Worm (Caenorhabditis elegans) whole organism, young adult: Measurements from ENCODE around the gene sec-24.1.

Experiments used
- B0035.1 ChIP-seq: sonication (generic microtip); optimal IDR thresholded peaks from 2 replicates; lab custom pipeline; 2016; ENCODE audit warnings: missing genetic modification characterization, mild to moderate bottlenecking, missing compliant biosample characterization, missing genotype, missing genetic modification reagents
- C06A6.2 ChIP-seq: fragments of 200-800 bp; sonication (Bioruptor generic); conservative IDR thresholded peaks from 2 replicates; pipeline ENCODE4 v1.3.6; 2022; ENCODE audit warnings: missing genetic modification characterization, missing compliant biosample characterization
- D2030.7 ChIP-seq: fragments of 200-800 bp; sonication (Bioruptor generic); IDR thresholded peaks from 2 replicates; pipeline ENCODE4 v1.3.6; 2022; ENCODE audit warnings: missing genetic modification reagents, missing genetic modification characterization, missing compliant biosample characterization
- F10E7.11 ChIP-seq: sonication (generic microtip); optimal IDR thresholded peaks from 2 replicates; lab custom pipeline; 2017; ENCODE audit warnings: mild to moderate bottlenecking, missing genetic modification characterization, moderate library complexity, missing compliant biosample characterization
- F23B12.7 ChIP-seq: sonication (generic microtip); optimal IDR thresholded peaks from 2 replicates; lab custom pipeline; 2017; ENCODE audit warnings: missing genetic modification characterization, mild to moderate bottlenecking, missing compliant biosample characterization, antibody characterized with exemption, moderate library complexity; ENCODE audit not compliant: insufficient read depth
- F33H1.4 ChIP-seq: fragments of 200-800 bp; sonication (Bioruptor generic); IDR thresholded peaks from 2 replicates; pipeline ENCODE4 v1.3.6; 2022; ENCODE audit warnings: missing genetic modification reagents, missing genetic modification characterization, missing compliant biosample characterization
- F37B4.10 ChIP-seq: fragments of 200-800 bp; sonication (Bioruptor generic); IDR thresholded peaks from 2 replicates; pipeline ENCODE4 v1.3.6; 2022; ENCODE audit warnings: missing genetic modification characterization, missing compliant biosample characterization
- F49E8.2 ChIP-seq: sonication (generic microtip); optimal IDR thresholded peaks from 3 replicates; lab custom pipeline; 2017; ENCODE audit warnings: missing genetic modification characterization, mild to moderate bottlenecking, missing compliant biosample characterization, antibody characterized with exemption, moderate library complexity; ENCODE audit not compliant: insufficient read depth
- Y53F4B.3 ChIP-seq: fragments of 200-800 bp; sonication (Bioruptor generic); IDR thresholded peaks from 2 replicates; pipeline ENCODE4 v1.3.6; 2022; ENCODE audit warnings: missing genetic modification reagents, missing genetic modification characterization, missing compliant biosample characterization
- Y56A3A.18 ChIP-seq: fragments of 200-800 bp; sonication (Bioruptor generic); IDR thresholded peaks from 2 replicates; pipeline ENCODE4 v1.3.6; 2022; ENCODE audit warnings: missing genetic modification reagents, missing genetic modification characterization, missing compliant biosample characterization
- ZK185.1 ChIP-seq: sonication (generic microtip); optimal IDR thresholded peaks from 2 replicates; lab custom pipeline; 2016; ENCODE audit warnings: mild to moderate bottlenecking, missing genetic modification characterization, missing compliant biosample characterization; ENCODE audit not compliant: poor library complexity, severe bottlenecking
- ama-1 ChIP-seq, 3 experiments: fragments of 150-350 bp in 1 of 3; sonication (generic microtip) in 2 of 3; optimal IDR thresholded peaks; 2 replicates each; lab custom pipeline; 2014 to 2018; ENCODE audit warnings: missing biosample characterization in 2 of 3, missing genetic modification characterization in 2 of 3, missing genetic modification reagents in 2 of 3
- aptf-2 ChIP-seq: fragments of 200-800 bp; sonication (Bioruptor generic); conservative IDR thresholded peaks from 2 replicates; pipeline ENCODE4 v1.3.6; 2022; ENCODE audit warnings: missing genetic modification reagents, missing genetic modification characterization, missing compliant biosample characterization
- atf-7 ChIP-seq: sonication (generic microtip); optimal IDR thresholded peaks from 2 replicates; lab custom pipeline; 2017; ENCODE audit warnings: mild to moderate bottlenecking, missing genetic modification characterization, missing compliant biosample characterization
- athp-1 ChIP-seq: sonication (generic microtip); optimal IDR thresholded peaks from 2 replicates; lab custom pipeline; 2017; ENCODE audit warnings: mild to moderate bottlenecking, missing genetic modification characterization, missing compliant biosample characterization
- attf-5 ChIP-seq: fragments of 200-800 bp; sonication (Bioruptor generic); optimal IDR thresholded peaks from 2 replicates; lab custom pipeline; 2018; ENCODE audit warnings: mild to moderate bottlenecking, missing genetic modification characterization, missing compliant biosample characterization
- attf-6 ChIP-seq: fragments of 200-800 bp; sonication (Bioruptor generic); IDR thresholded peaks from 2 replicates; pipeline ENCODE4 v1.3.6; 2022; ENCODE audit warnings: missing genetic modification reagents, missing genetic modification characterization, missing compliant biosample characterization
- bed-1 ChIP-seq: fragments of 200-800 bp; sonication (Bioruptor generic); IDR thresholded peaks from 2 replicates; pipeline ENCODE4 v1.3.6; 2022; ENCODE audit warnings: missing genetic modification reagents, missing genetic modification characterization, missing compliant biosample characterization
- cebp-1 ChIP-seq, 2 experiments: fragments of 200-800 bp in 1 of 2; sonication (Bioruptor generic) in 1 of 2; sonication (generic microtip) in 1 of 2; IDR thresholded peaks in 1 of 2; optimal IDR thresholded peaks in 1 of 2; 2 replicates each; pipeline versions ENCODE4 v1.3.6 to Lab custom; 2017 to 2022; ENCODE audit warnings: missing compliant biosample characterization in 2 of 2, missing genetic modification characterization in 2 of 2, mild to moderate bottlenecking in 1 of 2, missing genetic modification reagents in 1 of 2, moderate library complexity in 1 of 2
- ceh-100 ChIP-seq: fragments of 200-800 bp; sonication (Bioruptor generic); IDR thresholded peaks from 2 replicates; pipeline ENCODE4 v1.3.6; 2022; ENCODE audit warnings: missing genetic modification reagents, missing genetic modification characterization, missing compliant biosample characterization
- ceh-40 ChIP-seq: fragments of 200-800 bp; sonication (Bioruptor generic); IDR thresholded peaks from 2 replicates; pipeline ENCODE4 v1.3.6; 2022; ENCODE audit warnings: missing genetic modification characterization, missing compliant biosample characterization
- ceh-79 ChIP-seq: sonication (generic microtip); optimal IDR thresholded peaks from 2 replicates; lab custom pipeline; 2017; ENCODE audit warnings: mild to moderate bottlenecking, missing genetic modification characterization, missing compliant biosample characterization
- dox-1 ChIP-seq: fragments of 200-800 bp; sonication (Bioruptor generic); IDR thresholded peaks from 2 replicates; pipeline ENCODE4 v1.3.6; 2022; ENCODE audit warnings: missing genetic modification reagents, missing genetic modification characterization, missing compliant biosample characterization
- dpl-1 ChIP-seq: fragments of 150-350 bp; optimal IDR thresholded peaks from 2 replicates; lab custom pipeline; 2014; ENCODE audit warnings: missing biosample characterization, missing genetic modification reagents, missing genetic modification characterization
- egl-18 ChIP-seq: fragments of 200-800 bp; sonication (Bioruptor generic); IDR thresholded peaks from 2 replicates; pipeline ENCODE4 v1.3.6; 2022; ENCODE audit warnings: missing genetic modification reagents, missing genetic modification characterization, missing compliant biosample characterization
- egl-44 ChIP-seq: fragments of 200-800 bp; sonication (Bioruptor generic); IDR thresholded peaks from 2 replicates; pipeline ENCODE4 v1.3.6; 2022; ENCODE audit warnings: missing genetic modification reagents, missing genetic modification characterization, missing compliant biosample characterization
- ets-4 ChIP-seq: fragments of 200-800 bp; sonication (Bioruptor generic); optimal IDR thresholded peaks from 2 replicates; lab custom pipeline; 2018; ENCODE audit warnings: mild to moderate bottlenecking, missing genetic modification characterization, missing compliant biosample characterization
- hmg-1.2 ChIP-seq: fragments of 200-800 bp; sonication (Bioruptor generic); IDR thresholded peaks from 2 replicates; pipeline ENCODE4 v1.3.6; 2022; ENCODE audit warnings: missing genetic modification reagents, missing genetic modification characterization, missing compliant biosample characterization
- lag-1 ChIP-seq: fragments of 200-800 bp; sonication (Bioruptor generic); IDR thresholded peaks from 2 replicates; pipeline ENCODE4 v1.3.6; 2022; ENCODE audit warnings: missing genetic modification reagents, missing genetic modification characterization, missing compliant biosample characterization
- lsl-1 ChIP-seq: fragments of 200-800 bp; sonication (Bioruptor generic); optimal IDR thresholded peaks from 2 replicates; lab custom pipeline; 2018; ENCODE audit warnings: mild to moderate bottlenecking, missing genetic modification characterization, moderate library complexity, missing compliant biosample characterization
- mcd-1 ChIP-seq: fragments of 200-800 bp; sonication (Bioruptor generic); IDR thresholded peaks from 2 replicates; pipeline ENCODE4 v1.3.6; 2022; ENCODE audit warnings: missing genetic modification reagents, missing genetic modification characterization, missing compliant biosample characterization
- mel-28 ChIP-seq: sonication (generic microtip); optimal IDR thresholded peaks from 2 replicates; lab custom pipeline; 2016; ENCODE audit warnings: borderline replicate concordance, mild to moderate bottlenecking, missing genetic modification characterization, missing compliant biosample characterization
- nhr-27 ChIP-seq: fragments of 200-800 bp; sonication (Bioruptor generic); optimal IDR thresholded peaks from 2 replicates; lab custom pipeline; 2018; ENCODE audit warnings: mild to moderate bottlenecking, missing genetic modification characterization, moderate library complexity, missing compliant biosample characterization
- nhr-80 ChIP-seq: sonication (generic microtip); optimal IDR thresholded peaks from 2 replicates; lab custom pipeline; 2016; ENCODE audit warnings: missing genetic modification characterization, missing compliant biosample characterization
- pbrm-1 ChIP-seq: fragments of 200-800 bp; sonication (Bioruptor generic); IDR thresholded peaks from 2 replicates; pipeline ENCODE4 v1.3.6; 2022; ENCODE audit warnings: missing genetic modification reagents, missing genetic modification characterization, missing compliant biosample characterization
- pha-4 ChIP-seq: fragments of 150-350 bp; sonication (generic microtip); optimal IDR thresholded peaks from 2 replicates; lab custom pipeline; 2014; ENCODE audit warnings: missing biosample characterization, missing genetic modification reagents, missing genetic modification characterization
- snpc-1.3 ChIP-seq: sonication (generic microtip); optimal IDR thresholded peaks from 2 replicates; lab custom pipeline; 2017; ENCODE audit warnings: missing genetic modification characterization, mild to moderate bottlenecking, missing compliant biosample characterization, antibody characterized with exemption, moderate library complexity, missing genotype, missing genetic modification reagents; ENCODE audit not compliant: insufficient read depth
- snpc-3.4 ChIP-seq: sonication (generic microtip); optimal IDR thresholded peaks from 2 replicates; lab custom pipeline; 2017; ENCODE audit warnings: missing genetic modification characterization, mild to moderate bottlenecking, missing compliant biosample characterization, antibody characterized with exemption, moderate library complexity, missing genotype, missing genetic modification reagents
- snpc-4 ChIP-seq, 5 experiments: fragments of 150-350 bp in 1 of 5; sonication (generic microtip) in 4 of 5; optimal IDR thresholded peaks; 2 replicates each; lab custom pipeline; 2014 to 2018; ENCODE audit warnings: missing genetic modification characterization in 5 of 5, missing biosample characterization in 3 of 5, antibody characterized with exemption in 2 of 5, mild to moderate bottlenecking in 2 of 5, missing compliant biosample characterization in 2 of 5, missing genotype in 2 of 5, moderate library complexity in 2 of 5, missing genetic modification reagents in 1 of 5
- sptf-2 ChIP-seq: fragments of 200-800 bp; sonication (Bioruptor generic); optimal IDR thresholded peaks from 2 replicates; lab custom pipeline; 2018; ENCODE audit warnings: mild to moderate bottlenecking, missing genetic modification characterization, missing compliant biosample characterization
- tbp1 ChIP-seq: fragments of 200-800 bp; sonication (Bioruptor generic); optimal IDR thresholded peaks from 2 replicates; lab custom pipeline; 2018; ENCODE audit warnings: mild to moderate bottlenecking, missing genetic modification characterization, missing compliant biosample characterization
- tbx-9 ChIP-seq: sonication (generic microtip); optimal IDR thresholded peaks from 2 replicates; lab custom pipeline; 2016; ENCODE audit warnings: borderline replicate concordance, missing genetic modification characterization, inconsistent platforms, missing compliant biosample characterization
- unc-130 ChIP-seq: sonication (generic microtip); optimal IDR thresholded peaks from 2 replicates; lab custom pipeline; 2016; ENCODE audit warnings: missing genetic modification reagents, missing genetic modification characterization, missing compliant biosample characterization
- unc-62 ChIP-seq: fragments of 150-350 bp; optimal IDR thresholded peaks from 2 replicates; lab custom pipeline; 2014; ENCODE audit warnings: missing biosample characterization, missing genetic modification reagents, missing genetic modification characterization
- ztf-22 ChIP-seq: fragments of 200-800 bp; sonication (Bioruptor generic); optimal IDR thresholded peaks from 2 replicates; lab custom pipeline; 2018; ENCODE audit warnings: mild to moderate bottlenecking, missing genetic modification characterization, moderate library complexity, missing compliant biosample characterization

Gene sec-24.1

DNA sequence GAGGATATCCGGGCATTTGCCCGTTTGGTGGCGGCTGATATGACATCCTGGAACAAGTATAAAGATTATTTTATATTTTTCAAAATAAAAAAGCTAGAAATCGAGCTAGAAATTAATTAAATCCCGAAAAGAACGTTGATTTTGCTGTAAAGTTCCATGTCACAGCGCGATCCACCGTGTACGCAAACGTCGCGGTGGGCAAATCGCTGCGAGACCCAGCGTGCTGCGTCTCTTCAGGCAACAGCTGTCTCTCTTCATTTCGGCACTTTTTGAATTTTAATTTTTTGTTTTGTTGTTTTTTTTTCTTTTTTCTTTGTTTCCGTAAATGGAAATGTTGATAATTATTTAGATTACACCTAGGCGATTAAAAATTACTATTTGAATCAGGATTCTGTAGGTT lies at the start of gene sec-24.1 (continued):
- TF ChIP-seq snpc-4 (GFP tag; optimal IDR thresholded peaks at IDR 0.05; lab: Kevin White, UChicago) (no peak), snpc-4 (tag; optimal IDR thresholded peaks at IDR 0.05; lab: Kevin White, UChicago) (peak; percentile 41 to 55 (median 46)), F33H1.4 (GFP tag; lab: Robert Waterston, UW) (peak; percentile 99), B0035.1 (tag; lab: Kevin White, UChicago) (no peak), F23B12.7 (tag; lab: Kevin White, UChicago) (peak; percentile 79), ceh-40 (GFP tag; lab: Robert Waterston, UW) (no peak), ceh-79 (tag; lab: Kevin White, UChicago) (no peak), unc-62 (no peak), aptf-2 (no peak), hmg-1.2 (GFP tag; lab: Robert Waterston, UW) (peak; percentile 95), Y53F4B.3 (GFP tag; lab: Robert Waterston, UW) (no peak; the same call in 1 of the 2 replicates), F49E8.2 (peak; percentile 76), Y56A3A.18 (GFP tag; lab: Robert Waterston, UW) (no peak), tbp1 (peak; percentile 58), pbrm-1 (GFP tag; lab: Robert Waterston, UW) (peak; percentile 83), D2030.7 (peak; percentile 63), snpc-1.3 (tag; lab: Kevin White, UChicago) (peak; percentile 68), tbx-9 (tag; lab: Kevin White, UChicago) (no peak), F10E7.11 (tag; lab: Kevin White, UChicago) (no peak), mel-28 (tag; lab: Kevin White, UChicago) (no peak), atf-7 (tag; lab: Kevin White, UChicago) (no peak), attf-6 (no peak), lag-1 (no peak), ztf-22 (GFP tag; lab: Kevin White, UChicago) (no peak), ets-4 (GFP tag; lab: Kevin White, UChicago) (no peak), ama-1 (optimal IDR thresholded peaks at IDR 0.05; lab: Kevin White, UChicago) (no peak), ama-1 (GFP tag; optimal IDR thresholded peaks at IDR 0.05; lab: Kevin White, UChicago) (no peak), egl-18 (no peak)

DNA sequence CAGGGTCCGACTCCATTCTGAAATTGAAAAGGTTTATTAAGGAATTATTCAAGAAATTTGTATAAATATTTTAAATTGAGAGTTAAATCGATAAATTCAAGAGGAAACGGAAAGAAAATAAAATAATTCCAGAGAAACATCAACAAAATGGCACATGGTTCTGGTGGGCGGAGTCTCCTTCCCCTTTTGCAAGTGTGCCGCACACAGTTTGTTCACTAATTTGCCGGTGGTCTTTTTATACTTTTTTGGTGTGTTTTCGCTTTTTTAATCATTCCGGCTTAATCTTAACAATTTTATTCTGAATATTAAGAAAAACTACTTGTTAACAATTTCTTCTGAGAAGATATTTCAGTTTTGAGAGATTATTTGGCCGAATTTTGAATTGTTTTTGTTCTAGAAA lies 38.9 kb upstream of the sec-24.1 start, which contains the start of the genes ragc-1 and Y24F12A.1:
Gene ragc-1, minus strand, starts transcription at position 25 of the 400 bp plus-strand sequence.
Gene Y24F12A.1, plus strand, starts transcription at position 346 of the 400 bp plus-strand sequence.
- TF ChIP-seq F37B4.10 (GFP tag; lab: Robert Waterston, UW) = no peak
- TF ChIP-seq pbrm-1 (GFP tag; lab: Robert Waterston, UW) = no peak
- TF ChIP-seq nhr-80 (tag; lab: Kevin White, UChicago) = peak; percentile 55
- TF ChIP-seq dpl-1 (GFP tag; lab: Kevin White, UChicago) = peak; percentile 13
- 0 out of 2 replicates have a peak, but pooled peaks have one; percentile 11 for TF ChIP-seq egl-44 (GFP tag; lab: Robert Waterston, UW)
- peak; percentile 70 for TF ChIP-seq attf-5 (GFP tag; lab: Kevin White, UChicago)
- peak; percentile 79 for TF ChIP-seq F23B12.7 (tag; lab: Kevin White, UChicago)
- TF ChIP-seq pha-4 (tag; lab: Kevin White, UChicago) = peak; percentile 22
- TF ChIP-seq snpc-4 (GFP tag; optimal IDR thresholded peaks at IDR 0.05; lab: Kevin White, UChicago) = peak; percentile 7
- TF ChIP-seq snpc-4 (tag; optimal IDR thresholded peaks at IDR 0.05; lab: Kevin White, UChicago) = peak in 1 of 4 experiments; percentile 40
- 0 out of 2 replicates have a peak, but pooled peaks have one; percentile 7 for TF ChIP-seq dox-1
- no peak for TF ChIP-seq unc-130 (GFP tag; lab: Kevin White, UChicago)
- TF ChIP-seq mcd-1 (GFP tag; lab: Robert Waterston, UW) = 0 out of 2 replicates have a peak, but pooled peaks have one; percentile 19
- TF ChIP-seq tbp1 = peak; percentile 34
- peak; percentile 5 for TF ChIP-seq lsl-1 (GFP tag; lab: Kevin White, UChicago)
- no peak for TF ChIP-seq nhr-27 (tag; lab: Kevin White, UChicago)
- peak; percentile 71 for TF ChIP-seq ceh-100 (GFP tag; lab: Robert Waterston, UW)
- peak; percentile 39 for TF ChIP-seq ZK185.1
- TF ChIP-seq snpc-3.4 (tag; lab: Kevin White, UChicago) = peak; percentile 56
- no peak for TF ChIP-seq bed-1 (GFP tag; lab: Robert Waterston, UW)
- TF ChIP-seq snpc-1.3 (tag; lab: Kevin White, UChicago) = peak; percentile 60
- TF ChIP-seq cebp-1 (GFP tag; IDR thresholded peaks at IDR 0.05; lab: Robert Waterston, UW) = no peak
- peak; percentile 18 for TF ChIP-seq cebp-1 (tag; optimal IDR thresholded peaks at IDR 0.05; lab: Kevin White, UChicago)
- 0 out of 2 replicates have a peak, but pooled peaks have one; percentile 13 for TF ChIP-seq C06A6.2 (GFP tag; lab: Robert Waterston, UW)
- no peak for TF ChIP-seq sptf-2 (GFP tag; lab: Kevin White, UChicago)
- TF ChIP-seq athp-1 = no peak
